Fruit fly (Drosophila melanogaster) whole organism, embryonic: ENCODE measurements around the gene twe.

ENCODE experiments used
- BEAF-32 ChIP-seq: fragments of 200-800 bp; sonication (Bioruptor generic); optimal IDR thresholded peaks from 3 replicates; lab custom pipeline; 2017; ENCODE audit warnings: missing biosample characterization, missing genetic modification characterization, mild to moderate bottlenecking, moderate library complexity, missing genetic modification reagents
- CG10209 ChIP-seq: fragments of 200-800 bp; sonication (Bioruptor generic); optimal IDR thresholded peaks from 3 replicates; lab custom pipeline; 2017; ENCODE audit warnings: missing biosample characterization, mild to moderate bottlenecking, missing genetic modification characterization, missing genetic modification reagents
- CG11398 ChIP-seq: fragments of 200-800 bp; sonication (Bioruptor generic); optimal IDR thresholded peaks from 2 replicates; lab custom pipeline; 2016; ENCODE audit warnings: missing biosample characterization, missing genetic modification characterization
- CG11560 ChIP-seq: fragments of 200-800 bp; sonication (Bioruptor generic); IDR thresholded peaks from 3 replicates; pipeline ENCODE4 v1.3.6; 2022; ENCODE audit warnings: missing biosample characterization, missing genetic modification characterization
- CG12236 ChIP-seq: fragments of 200-800 bp; sonication (Bioruptor generic); optimal IDR thresholded peaks from 2 replicates; lab custom pipeline; 2016; ENCODE audit warnings: missing biosample characterization, missing genetic modification characterization
- CG12391 ChIP-seq: fragments of 200-800 bp; sonication (Bioruptor generic); optimal IDR thresholded peaks from 3 replicates; lab custom pipeline; 2018; ENCODE audit warnings: missing biosample characterization, mild to moderate bottlenecking, missing genetic modification characterization, moderate library complexity
- CG12769 ChIP-seq: fragments of 200-800 bp; sonication (Bioruptor generic); optimal IDR thresholded peaks from 2 replicates; lab custom pipeline; 2019; ENCODE audit warnings: missing biosample characterization, mild to moderate bottlenecking, missing genetic modification characterization, moderate library complexity
- CG12942 ChIP-seq: fragments of 200-800 bp; sonication (Bioruptor generic); optimal IDR thresholded peaks from 3 replicates; lab custom pipeline; 2016; ENCODE audit warnings: missing biosample characterization, missing genetic modification characterization
- CG1529 ChIP-seq: fragments of 200-800 bp; sonication (Bioruptor generic); optimal IDR thresholded peaks from 3 replicates; lab custom pipeline; 2018; ENCODE audit warnings: missing biosample characterization, missing genetic modification characterization
- CG15696 ChIP-seq: fragments of 200-800 bp; sonication (Bioruptor generic); optimal IDR thresholded peaks from 2 replicates; lab custom pipeline; 2019; ENCODE audit warnings: missing biosample characterization, mild to moderate bottlenecking, missing genetic modification characterization, moderate library complexity
- CG16863 ChIP-seq: fragments of 200-800 bp; sonication (Bioruptor generic); optimal IDR thresholded peaks from 3 replicates; lab custom pipeline; 2016; ENCODE audit warnings: missing biosample characterization, missing genetic modification characterization
- CG17802 ChIP-seq: fragments of 200-800 bp; sonication (Bioruptor generic); optimal IDR thresholded peaks from 2 replicates; lab custom pipeline; 2018; ENCODE audit warnings: missing biosample characterization, mild to moderate bottlenecking, missing genetic modification characterization, moderate library complexity
- CG2678 ChIP-seq: fragments of 200-800 bp; sonication (Bioruptor generic); optimal IDR thresholded peaks from 3 replicates; lab custom pipeline; 2019; ENCODE audit warnings: missing biosample characterization, mild to moderate bottlenecking, missing genetic modification characterization, moderate library complexity
- CG30431 ChIP-seq: fragments of 200-800 bp; sonication (Bioruptor generic); optimal IDR thresholded peaks from 2 replicates; lab custom pipeline; 2017; ENCODE audit warnings: missing biosample characterization, missing genetic modification characterization
- CG33557 ChIP-seq: fragments of 200-800 bp; sonication (Bioruptor generic); optimal IDR thresholded peaks from 2 replicates; lab custom pipeline; 2019; ENCODE audit warnings: missing biosample characterization, mild to moderate bottlenecking, missing genetic modification characterization, moderate library complexity
- CG3407 ChIP-seq: fragments of 200-800 bp; sonication (Bioruptor generic); optimal IDR thresholded peaks from 2 replicates; lab custom pipeline; 2018; ENCODE audit warnings: missing biosample characterization, mild to moderate bottlenecking, missing genetic modification characterization
- CG34224 ChIP-seq: fragments of 200-800 bp; sonication (Bioruptor generic); IDR thresholded peaks from 3 replicates; pipeline ENCODE4 v1.3.6; 2022; ENCODE audit warnings: missing biosample characterization, missing genetic modification characterization; ENCODE audit not compliant: partially characterized antibody
- CG34422 ChIP-seq: fragments of 200-800 bp; sonication (Bioruptor generic); IDR thresholded peaks from 3 replicates; pipeline ENCODE4 v1.3.6; 2022; ENCODE audit warnings: missing biosample characterization, missing genetic modification characterization
- CG4854 ChIP-seq: fragments of 200-800 bp; sonication (Bioruptor generic); optimal IDR thresholded peaks from 2 replicates; lab custom pipeline; 2016; ENCODE audit warnings: missing biosample characterization, missing genetic modification characterization, inconsistent platforms
- CG6272 ChIP-seq: fragments of 200-800 bp; sonication (Bioruptor generic); IDR thresholded peaks from 2 replicates; pipeline ENCODE4 v1.3.6; 2022; ENCODE audit warnings: missing biosample characterization, missing genetic modification characterization
- CG7928 ChIP-seq: fragments of 200-800 bp; sonication (Bioruptor generic); optimal IDR thresholded peaks from 2 replicates; lab custom pipeline; 2017; ENCODE audit warnings: missing biosample characterization, mild to moderate bottlenecking, missing genetic modification characterization
- CG8944 ChIP-seq: fragments of 200-800 bp; sonication (Bioruptor generic); optimal IDR thresholded peaks from 3 replicates; lab custom pipeline; 2016; ENCODE audit warnings: missing biosample characterization, missing genetic modification characterization
- CG9609 ChIP-seq: fragments of 200-800 bp; sonication (Bioruptor generic); optimal IDR thresholded peaks from 3 replicates; lab custom pipeline; 2016; ENCODE audit warnings: missing biosample characterization, missing genetic modification characterization
- HLH54F ChIP-seq: fragments of 200-800 bp; sonication (Bioruptor generic); optimal IDR thresholded peaks from 3 replicates; lab custom pipeline; 2016; ENCODE audit warnings: missing biosample characterization, missing genetic modification characterization
- HmgD ChIP-seq: fragments of 200-800 bp; sonication (Bioruptor generic); optimal IDR thresholded peaks from 3 replicates; lab custom pipeline; 2016; ENCODE audit warnings: missing biosample characterization, missing genetic modification characterization
- Hr78 ChIP-seq, 2 experiments: fragments of 200-800 bp in 1 of 2; fragments of >200 bp in 1 of 2; sonication (Bioruptor generic) in 1 of 2; optimal IDR thresholded peaks; 2 replicates each; lab custom pipeline; 2017 to 2019; ENCODE audit warnings: missing biosample characterization in 2 of 2, missing genetic modification characterization in 2 of 2, mild to moderate bottlenecking in 1 of 2, moderate library complexity in 1 of 2
- Poxn ChIP-seq: fragments of 200-800 bp; sonication (Bioruptor generic); IDR thresholded peaks from 2 replicates; pipeline ENCODE4 v1.3.6; 2022; ENCODE audit warnings: missing biosample characterization, missing genetic modification characterization
- Ptx1 ChIP-seq: fragments of 200-800 bp; sonication (Bioruptor generic); IDR thresholded peaks from 2 replicates; pipeline ENCODE4 v1.3.6; 2022; ENCODE audit warnings: missing biosample characterization, missing genetic modification characterization
- Ravus ChIP-seq: fragments of 200-800 bp; sonication (Bioruptor generic); IDR thresholded peaks from 2 replicates; pipeline ENCODE4 v1.3.6; 2022; ENCODE audit warnings: missing biosample characterization, missing genetic modification characterization
- Sox100B ChIP-seq: fragments of 200-800 bp; sonication (Bioruptor generic); optimal IDR thresholded peaks from 3 replicates; lab custom pipeline; 2018; ENCODE audit warnings: missing biosample characterization, mild to moderate bottlenecking, missing genetic modification characterization
- Usf ChIP-seq: fragments of 200-800 bp; sonication (Bioruptor generic); optimal IDR thresholded peaks from 2 replicates; lab custom pipeline; 2017; ENCODE audit warnings: missing genotype, missing biosample characterization, missing genetic modification characterization
- abd-A ChIP-seq: fragments of 200-800 bp; sonication (Bioruptor generic); optimal IDR thresholded peaks from 3 replicates; lab custom pipeline; 2019; ENCODE audit warnings: missing biosample characterization, mild to moderate bottlenecking, missing genetic modification characterization, moderate library complexity
- al ChIP-seq: fragments of 200-800 bp; sonication (Bioruptor generic); IDR thresholded peaks from 2 replicates; pipeline ENCODE4 v1.3.6; 2022; ENCODE audit warnings: missing biosample characterization, missing genetic modification characterization
- bigmax ChIP-seq: fragments of 200-800 bp; sonication (Bioruptor generic); optimal IDR thresholded peaks from 2 replicates; lab custom pipeline; 2018; ENCODE audit warnings: missing biosample characterization, mild to moderate bottlenecking, missing genetic modification characterization
- btn ChIP-seq: fragments of 200-800 bp; sonication (Bioruptor generic); optimal IDR thresholded peaks from 2 replicates; lab custom pipeline; 2016; ENCODE audit warnings: missing biosample characterization, missing genetic modification characterization
- da ChIP-seq: fragments of 200-800 bp; sonication (Bioruptor generic); optimal IDR thresholded peaks from 2 replicates; lab custom pipeline; 2016; ENCODE audit warnings: missing biosample characterization, missing genetic modification characterization
- disco-r ChIP-seq: fragments of 200-800 bp; sonication (Bioruptor generic); optimal IDR thresholded peaks from 2 replicates; lab custom pipeline; 2016; ENCODE audit warnings: missing biosample characterization, missing genetic modification characterization
- dmrt11E ChIP-seq: fragments of 200-800 bp; sonication (Bioruptor generic); optimal IDR thresholded peaks from 3 replicates; lab custom pipeline; 2018; ENCODE audit warnings: missing biosample characterization, mild to moderate bottlenecking, missing genetic modification characterization, moderate library complexity
- fd102C ChIP-seq: fragments of 200-800 bp; sonication (Bioruptor generic); optimal IDR thresholded peaks from 2 replicates; lab custom pipeline; 2018; ENCODE audit warnings: missing biosample characterization, mild to moderate bottlenecking, missing genetic modification characterization, moderate library complexity
- fd64A ChIP-seq: fragments of 200-800 bp; sonication (Bioruptor generic); optimal IDR thresholded peaks from 3 replicates; lab custom pipeline; 2018; ENCODE audit warnings: missing biosample characterization, mild to moderate bottlenecking, missing genetic modification characterization
- gcm2 ChIP-seq: fragments of 200-800 bp; sonication (Bioruptor generic); optimal IDR thresholded peaks from 2 replicates; lab custom pipeline; 2016; ENCODE audit warnings: missing biosample characterization, missing genetic modification characterization
- gsb ChIP-seq: fragments of 200-800 bp; sonication (Bioruptor generic); IDR thresholded peaks from 2 replicates; pipeline ENCODE4 v1.3.6; 2022; ENCODE audit warnings: missing biosample characterization, missing genetic modification characterization
- ind ChIP-seq: fragments of 200-800 bp; sonication (Bioruptor generic); optimal IDR thresholded peaks from 3 replicates; lab custom pipeline; 2016; ENCODE audit warnings: missing biosample characterization, missing genetic modification characterization
- insv ChIP-seq, 2 experiments: fragments of 200-800 bp; sonication (Bioruptor generic); optimal IDR thresholded peaks; 3 replicates each; lab custom pipeline; 2016 to 2018; ENCODE audit warnings: missing biosample characterization in 2 of 2, missing genetic modification characterization in 2 of 2
- inv ChIP-seq: fragments of 200-800 bp; sonication (Bioruptor generic); IDR thresholded peaks from 2 replicates; pipeline ENCODE4 v1.3.6; 2022; ENCODE audit warnings: missing biosample characterization, missing genetic modification characterization; ENCODE audit not compliant: partially characterized antibody
- nau ChIP-seq: fragments of 200-800 bp; sonication (Bioruptor generic); optimal IDR thresholded peaks from 3 replicates; lab custom pipeline; 2017; ENCODE audit warnings: missing biosample characterization, mild to moderate bottlenecking, missing genetic modification characterization, missing genetic modification reagents
- nerfin-1 ChIP-seq: fragments of 200-800 bp; sonication (Bioruptor generic); optimal IDR thresholded peaks from 3 replicates; lab custom pipeline; 2019; ENCODE audit warnings: missing biosample characterization, mild to moderate bottlenecking, missing genetic modification characterization, moderate library complexity
- tup ChIP-seq: fragments of 200-800 bp; sonication (Bioruptor generic); optimal IDR thresholded peaks from 2 replicates; lab custom pipeline; 2016; ENCODE audit warnings: missing biosample characterization, mild to moderate bottlenecking, missing genetic modification characterization, moderate library complexity
- zfh2 ChIP-seq: fragments of 200-800 bp; sonication (Bioruptor generic); optimal IDR thresholded peaks from 2 replicates; lab custom pipeline; 2016; ENCODE audit warnings: missing biosample characterization, missing genetic modification characterization

Gene twe

DNA sequence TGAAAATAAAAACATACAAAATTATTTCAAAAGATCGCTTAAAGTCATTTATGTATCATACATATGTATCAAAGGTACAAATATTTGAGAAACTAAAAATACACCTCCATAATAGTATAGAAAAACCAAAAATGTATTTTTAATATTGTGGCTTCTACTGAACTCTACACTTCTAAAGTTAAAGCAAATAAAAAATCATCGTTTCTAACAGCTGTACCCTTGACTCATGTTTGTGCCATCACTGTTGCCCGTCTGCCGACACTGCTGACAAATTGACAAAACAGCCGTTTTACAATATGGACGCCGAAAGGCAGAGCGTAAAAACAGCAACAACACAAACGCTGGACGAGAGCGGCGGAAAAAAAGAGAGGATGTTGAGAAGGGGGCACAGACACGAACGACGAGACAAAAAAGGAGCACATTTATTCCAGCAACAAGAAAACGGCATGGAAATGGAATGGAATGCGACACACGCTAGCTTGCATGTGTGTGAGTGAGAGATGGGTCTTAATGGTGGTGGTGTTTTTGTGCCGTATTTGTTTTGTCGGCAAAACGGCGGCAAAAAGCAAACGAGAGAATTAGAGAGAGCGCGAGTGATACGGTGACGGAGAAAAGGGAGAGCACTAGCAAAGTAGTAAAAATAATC lies 24.8 kb upstream of the twe start (continued):
- no peak for TF ChIP-seq insv (GFP tag; optimal IDR thresholded peaks at IDR 0.05; lab: Kevin White, UChicago)
- TF ChIP-seq tup (GFP tag; lab: Kevin White, UChicago) = no peak
- peak; percentile 84 for TF ChIP-seq ind (GFP tag; lab: Kevin White, UChicago)
- TF ChIP-seq fd102C (GFP tag; lab: Kevin White, UChicago) = no peak
- peak; percentile 55 for TF ChIP-seq fd64A
- no peak for TF ChIP-seq gsb (GFP tag; lab: Robert Waterston, UW)
- peak; percentile 26 for TF ChIP-seq da
- peak; percentile 86 for TF ChIP-seq HLH54F (GFP tag; lab: Kevin White, UChicago)
- TF ChIP-seq CG15696 (tag; lab: Kevin White, UChicago) = peak; percentile 76
- peak; percentile 84 for TF ChIP-seq CG4854 (GFP tag; lab: Kevin White, UChicago)
- no peak for TF ChIP-seq CG34224 (GFP tag; lab: Robert Waterston, UW)
- TF ChIP-seq Hr78 (GFP tag; optimal IDR thresholded peaks at IDR 0.05; lab: Kevin White, UChicago) = peak in 1 of 2 experiments; percentile 37
- peak; percentile 81 for TF ChIP-seq CG12942
- peak; percentile 87 for TF ChIP-seq zfh2 (GFP tag; lab: Kevin White, UChicago)
- peak; percentile 52 for TF ChIP-seq nerfin-1
- TF ChIP-seq BEAF-32 (GFP tag; lab: Kevin White, UChicago) = peak; percentile 49
- TF ChIP-seq HmgD = no peak
- peak; percentile 72 for TF ChIP-seq CG6272 (GFP tag; lab: Robert Waterston, UW)
- peak; percentile 39 for TF ChIP-seq CG33557 (GFP tag; lab: Kevin White, UChicago)
- TF ChIP-seq CG12236 (GFP tag; lab: Kevin White, UChicago) = peak; percentile 15
- TF ChIP-seq al = no peak
- TF ChIP-seq Sox100B (GFP tag; lab: Kevin White, UChicago) = peak; percentile 86
- no peak for TF ChIP-seq Ravus (GFP tag; lab: Robert Waterston, UW)
- TF ChIP-seq gcm2 (GFP tag; lab: Kevin White, UChicago) = peak; percentile 63
- peak; percentile 84 for TF ChIP-seq abd-A (tag; lab: Kevin White, UChicago)
- TF ChIP-seq nau (GFP tag; lab: Kevin White, UChicago) = peak; percentile 83
- TF ChIP-seq CG1529 (GFP tag; lab: Kevin White, UChicago) = peak; percentile 70
- peak; percentile 81 for TF ChIP-seq dmrt11E (tag; lab: Kevin White, UChicago)
- peak; percentile 61 for TF ChIP-seq disco-r
- TF ChIP-seq CG3407 (GFP tag; lab: Kevin White, UChicago) = peak; percentile 70
- TF ChIP-seq CG2678 (tag; lab: Kevin White, UChicago) = peak; percentile 91
- peak; percentile 73 for TF ChIP-seq CG12769
- no peak for TF ChIP-seq bigmax (GFP tag; lab: Kevin White, UChicago)
- peak; percentile 64 for TF ChIP-seq CG11398 (GFP tag; lab: Kevin White, UChicago)
- no peak for TF ChIP-seq Poxn (GFP tag; lab: Robert Waterston, UW)
- TF ChIP-seq CG34422 = no peak
- TF ChIP-seq CG7928 (GFP tag; lab: Kevin White, UChicago) = peak; percentile 53
- no peak for TF ChIP-seq Ptx1 (GFP tag; lab: Robert Waterston, UW)
- TF ChIP-seq btn (GFP tag; lab: Kevin White, UChicago) = no peak
- TF ChIP-seq CG12391 (tag; lab: Kevin White, UChicago) = peak; percentile 90
- TF ChIP-seq CG10209 (GFP tag; lab: Kevin White, UChicago) = peak; percentile 88
- TF ChIP-seq CG17802 (tag; lab: Kevin White, UChicago) = peak; percentile 56
- peak; percentile 75 for TF ChIP-seq CG9609
- TF ChIP-seq inv (GFP tag; lab: Robert Waterston, UW) = no peak
- TF ChIP-seq CG8944 = peak; percentile 53
- peak; percentile 55 for TF ChIP-seq CG30431 (GFP tag; lab: Kevin White, UChicago)
- TF ChIP-seq CG11560 = no peak
- peak; percentile 73 for TF ChIP-seq CG16863 (GFP tag; lab: Kevin White, UChicago)
- TF ChIP-seq Usf (GFP tag; lab: Kevin White, UChicago) = peak; percentile 35
